Worm (Caenorhabditis elegans): Measurements from ENCODE around the gene B0416.2.

The B0416.2 gene

ce11 chrX:9298846-9299245 is at the start of gene B0416.2:
Gene B0416.2, plus strand, starts transcription at chrX:9299146.
- TF ChIP-seq W03F9.2 (tag; optimal IDR thresholded peaks at IDR 0.05) = no peak
- no peak for TF ChIP-seq him-1 (tag; optimal IDR thresholded peaks at IDR 0.05)
- no peak for TF ChIP-seq dao-5 (tag; optimal IDR thresholded peaks at IDR 0.05)

ce11 chrX:9251488-9251887 is 47.5 kb upstream of the B0416.2 start, which contains the start of gene pes-8:
Gene pes-8, plus strand, starts transcription at chrX:9251788.
- TF ChIP-seq W03F9.2 (tag; optimal IDR thresholded peaks at IDR 0.05) (no peak), dao-5 (tag; optimal IDR thresholded peaks at IDR 0.05) (no peak), him-1 (tag; optimal IDR thresholded peaks at IDR 0.05) (no peak)

- TF ChIP-seq dao-5 (tag; optimal IDR thresholded peaks at IDR 0.05) (no peak), W03F9.2 (tag; optimal IDR thresholded peaks at IDR 0.05) (no peak), him-1 (tag; optimal IDR thresholded peaks at IDR 0.05) (no peak)
These were observed 43.0 kb upstream of the B0416.2 start for ce11 chrX:9255993-9256392.

- TF ChIP-seq W03F9.2 (tag; optimal IDR thresholded peaks at IDR 0.05) = no peak
- TF ChIP-seq him-1 (tag; optimal IDR thresholded peaks at IDR 0.05) = no peak
- no peak for TF ChIP-seq dao-5 (tag; optimal IDR thresholded peaks at IDR 0.05)
These were observed 39.4 kb upstream of the B0416.2 start, which contains the start of gene F18G5.1 for ce11 chrX:9259552-9259951. Gene F18G5.1, plus strand, starts transcription at chrX:9259852.

ce11 chrX:9261626-9262189 is 37.2 kb upstream of the B0416.2 start:
- TF ChIP-seq dao-5 (tag; optimal IDR thresholded peaks at IDR 0.05) = no peak
- TF ChIP-seq him-1 (tag; optimal IDR thresholded peaks at IDR 0.05) = no peak
- TF ChIP-seq W03F9.2 (tag; optimal IDR thresholded peaks at IDR 0.05) = no peak

ce11 chrX:9264231-9264630 is 34.7 kb upstream of the B0416.2 start, which contains the start of gene F18G5.6:
Gene F18G5.6, minus strand, starts transcription at chrX:9264331.
- TF ChIP-seq him-1 (tag; optimal IDR thresholded peaks at IDR 0.05) (no peak), W03F9.2 (tag; optimal IDR thresholded peaks at IDR 0.05) (no peak), dao-5 (tag; optimal IDR thresholded peaks at IDR 0.05) (no peak)

ce11 chrX:9264636-9265035 is 34.3 kb upstream of the B0416.2 start:
- TF ChIP-seq dao-5 (tag; optimal IDR thresholded peaks at IDR 0.05) = no peak
- no peak for TF ChIP-seq him-1 (tag; optimal IDR thresholded peaks at IDR 0.05)
- TF ChIP-seq W03F9.2 (tag; optimal IDR thresholded peaks at IDR 0.05) = no peak

ce11 chrX:9266512-9266911 is 32.4 kb upstream of the B0416.2 start:
- TF ChIP-seq him-1 (tag; optimal IDR thresholded peaks at IDR 0.05) (no peak), W03F9.2 (tag; optimal IDR thresholded peaks at IDR 0.05) (no peak), dao-5 (tag; optimal IDR thresholded peaks at IDR 0.05) (no peak)

- TF ChIP-seq dao-5 (tag; optimal IDR thresholded peaks at IDR 0.05) = no peak
These were observed 30.6 kb upstream of the B0416.2 start for ce11 chrX:9268373-9268772.

- TF ChIP-seq him-1 (tag; optimal IDR thresholded peaks at IDR 0.05) = no peak
- no peak for TF ChIP-seq dao-5 (tag; optimal IDR thresholded peaks at IDR 0.05)
- TF ChIP-seq W03F9.2 (tag; optimal IDR thresholded peaks at IDR 0.05) = no peak
These were observed 28.2 kb upstream of the B0416.2 start, which contains the start of gene B0416.5 for ce11 chrX:9270753-9271152. Gene B0416.5, minus strand, starts transcription at chrX:9270853.

- TF ChIP-seq W03F9.2 (tag; optimal IDR thresholded peaks at IDR 0.05) (no peak), dao-5 (tag; optimal IDR thresholded peaks at IDR 0.05) (no peak), him-1 (tag; optimal IDR thresholded peaks at IDR 0.05) (no peak)
These were observed 27.1 kb upstream of the B0416.2 start for ce11 chrX:9271886-9272285.

- no peak for TF ChIP-seq him-1 (tag; optimal IDR thresholded peaks at IDR 0.05)
- no peak for TF ChIP-seq dao-5 (tag; optimal IDR thresholded peaks at IDR 0.05)
- TF ChIP-seq W03F9.2 (tag; optimal IDR thresholded peaks at IDR 0.05) = no peak
These were observed 24.4 kb upstream of the B0416.2 start, which contains the start of gene B0416.10 for ce11 chrX:9274574-9274973. Gene B0416.10, minus strand, starts transcription at chrX:9274674.

- TF ChIP-seq dao-5 (tag; optimal IDR thresholded peaks at IDR 0.05) (no peak), W03F9.2 (tag; optimal IDR thresholded peaks at IDR 0.05) (no peak), him-1 (tag; optimal IDR thresholded peaks at IDR 0.05) (no peak)
These were observed 20.3 kb upstream of the B0416.2 start, which contains the start of gene B0416.4 for ce11 chrX:9278653-9279052. Gene B0416.4, plus strand, starts transcription at chrX:9278953.

ce11 chrX:9283026-9283425 is 15.9 kb upstream of the B0416.2 start, which contains the start of gene B0416.11:
Gene B0416.11, minus strand, starts transcription at chrX:9283126.
- TF ChIP-seq dao-5 (tag; optimal IDR thresholded peaks at IDR 0.05) (no peak), him-1 (tag; optimal IDR thresholded peaks at IDR 0.05) (no peak), W03F9.2 (tag; optimal IDR thresholded peaks at IDR 0.05) (no peak)

- TF ChIP-seq him-1 (tag; optimal IDR thresholded peaks at IDR 0.05) (no peak), dao-5 (tag; optimal IDR thresholded peaks at IDR 0.05) (no peak), W03F9.2 (tag; optimal IDR thresholded peaks at IDR 0.05) (no peak)
These were observed 7.6 kb upstream of the B0416.2 start, which contains the start of gene B0416.3 for ce11 chrX:9291345-9291744. Gene B0416.3, plus strand, starts transcription at chrX:9291645.

Data from whole organism, L4/young adult.